Worm (Caenorhabditis elegans) whole organism, late embryonic: ENCODE measurements around the gene T04H1.5.

Source experiments
- elt-2 ChIP-seq: sonication (generic microtip); optimal IDR thresholded peaks from 2 replicates; lab custom pipeline; 2016; ENCODE audit warnings: missing genetic modification reagents, missing genetic modification characterization, missing compliant biosample characterization
- eyg-1 ChIP-seq: sonication (generic microtip); optimal IDR thresholded peaks from 2 replicates; lab custom pipeline; 2016; ENCODE audit warnings: missing genotype, missing genetic modification characterization, missing compliant biosample characterization
- nfya-1 ChIP-seq: sonication (generic microtip); optimal IDR thresholded peaks from 2 replicates; lab custom pipeline; 2017; ENCODE audit warnings: missing genetic modification characterization, mild to moderate bottlenecking, missing compliant biosample characterization, antibody characterized with exemption, moderate library complexity

- TF ChIP-seq elt-2 (tag; lab: Kevin White, UChicago) (peak; percentile 23), eyg-1 (tag; lab: Kevin White, UChicago) (no peak), nfya-1 (tag; lab: Kevin White, UChicago) (peak; percentile 55)
These were observed 49.0 kb downstream of the T04H1.5 start for ce11 chrV:12300166-12300565.
